Worm (Caenorhabditis elegans) whole organism, young adult: ENCODE measurements around the gene str-200.

Source experiments
- F22D6.2 ChIP-seq: sonication (generic microtip); optimal IDR thresholded peaks from 2 replicates; lab custom pipeline; 2016; ENCODE audit warnings: mild to moderate bottlenecking, missing genetic modification characterization, missing compliant biosample characterization
- F23B12.7 ChIP-seq: sonication (generic microtip); optimal IDR thresholded peaks from 2 replicates; lab custom pipeline; 2017; ENCODE audit warnings: missing genetic modification characterization, mild to moderate bottlenecking, missing compliant biosample characterization, antibody characterized with exemption, moderate library complexity; ENCODE audit not compliant: insufficient read depth
- F33H1.4 ChIP-seq: fragments of 200-800 bp; sonication (Bioruptor generic); IDR thresholded peaks from 2 replicates; pipeline ENCODE4 v1.3.6; 2022; ENCODE audit warnings: missing genetic modification reagents, missing genetic modification characterization, missing compliant biosample characterization
- F57C9.4 ChIP-seq: sonication (generic microtip); optimal IDR thresholded peaks from 2 replicates; lab custom pipeline; 2017; ENCODE audit warnings: mild to moderate bottlenecking, missing genetic modification characterization, missing compliant biosample characterization
- Y79H2A.3 ChIP-seq: fragments of 200-800 bp; sonication (Bioruptor generic); conservative IDR thresholded peaks from 2 replicates; pipeline ENCODE4 v1.3.6; 2022; ENCODE audit warnings: missing genetic modification reagents, missing genetic modification characterization, missing compliant biosample characterization
- ama-1 ChIP-seq, 3 experiments: fragments of 150-350 bp in 1 of 3; sonication (generic microtip) in 2 of 3; optimal IDR thresholded peaks; 2 replicates each; lab custom pipeline; 2014 to 2018; ENCODE audit warnings: missing biosample characterization in 2 of 3, missing genetic modification characterization in 2 of 3, missing genetic modification reagents in 2 of 3
- dpff-1 ChIP-seq: sonication (generic microtip); optimal IDR thresholded peaks from 2 replicates; lab custom pipeline; 2017; ENCODE audit warnings: mild to moderate bottlenecking, missing genetic modification characterization, missing compliant biosample characterization
- efl-1 ChIP-seq: fragments of 150-350 bp; optimal IDR thresholded peaks from 2 replicates; lab custom pipeline; 2014; ENCODE audit warnings: missing biosample characterization, missing genetic modification reagents, missing genetic modification characterization
- ets-4 ChIP-seq: fragments of 200-800 bp; sonication (Bioruptor generic); optimal IDR thresholded peaks from 2 replicates; lab custom pipeline; 2018; ENCODE audit warnings: mild to moderate bottlenecking, missing genetic modification characterization, missing compliant biosample characterization
- hlh-26 ChIP-seq: fragments of 200-800 bp; sonication (Bioruptor generic); conservative IDR thresholded peaks from 2 replicates; pipeline ENCODE4 v1.3.6; 2022; ENCODE audit warnings: missing genetic modification reagents, missing genetic modification characterization, missing compliant biosample characterization
- ztf-18 ChIP-seq: sonication (generic microtip); optimal IDR thresholded peaks from 2 replicates; lab custom pipeline; 2016; ENCODE audit warnings: missing genotype, mild to moderate bottlenecking, missing genetic modification characterization, missing compliant biosample characterization

DNA sequence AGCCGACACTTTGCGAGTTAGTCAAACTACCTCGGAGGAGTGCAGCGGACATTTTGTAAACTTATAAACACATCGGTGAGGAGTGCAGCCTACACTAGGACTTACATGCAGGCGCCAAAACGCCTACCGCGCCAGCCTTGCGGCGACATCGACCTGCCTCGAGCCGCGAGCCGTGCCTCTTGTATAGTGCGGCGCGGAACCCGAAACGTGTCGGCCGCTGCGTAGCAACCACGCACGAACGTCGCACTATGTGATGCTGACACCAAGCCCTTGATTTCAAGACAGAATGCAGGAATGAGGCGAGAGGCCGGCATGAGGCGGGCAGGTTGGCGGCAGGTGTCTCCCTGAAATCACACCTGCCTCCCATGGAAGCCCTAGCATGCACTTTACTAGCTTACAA, 28.7 kb downstream of the str-200 start:
- TF ChIP-seq ets-4 (GFP tag; lab: Kevin White, UChicago) (no peak), Y79H2A.3 (0 out of 2 replicates have a peak, but pooled peaks have one; percentile 14), ama-1 (optimal IDR thresholded peaks at IDR 0.05; lab: Kevin White, UChicago) (no peak), ama-1 (GFP tag; optimal IDR thresholded peaks at IDR 0.05; lab: Kevin White, UChicago) (no peak), dpff-1 (no peak), ztf-18 (tag; lab: Kevin White, UChicago) (no peak), F57C9.4 (tag; lab: Kevin White, UChicago) (no peak), hlh-26 (GFP tag; lab: Robert Waterston, UW) (no peak), F23B12.7 (tag; lab: Kevin White, UChicago) (no peak), F33H1.4 (GFP tag; lab: Robert Waterston, UW) (no peak), F22D6.2 (tag; lab: Kevin White, UChicago) (no peak), efl-1 (GFP tag; lab: Kevin White, UChicago) (no peak)
